Worm (Caenorhabditis elegans) whole organism, dauer: ENCODE data around the gene srx-4.

Source experiments
- unc-62 ChIP-seq: sonication (generic microtip); optimal IDR thresholded peaks from 2 replicates; lab custom pipeline; 2017; ENCODE audit warnings: missing biosample characterization, missing genetic modification reagents, missing genetic modification characterization

srx-4 gene

ce11 chrV:674213-674612 lies 18.4 kb downstream of the srx-4 start, which contains the start of gene sru-25:
Gene sru-25, minus strand, starts transcription at chrV:674313.
- no peak for TF ChIP-seq unc-62 (GFP tag; lab: Kevin White, UChicago)

- no peak for TF ChIP-seq unc-62 (GFP tag; lab: Kevin White, UChicago)
These were observed 21.2 kb downstream of the srx-4 start, which contains the start of gene sru-24 for ce11 chrV:671342-671741. Gene sru-24, minus strand, starts transcription at chrV:671442.

ce11 chrV:667459-667858 lies 25.1 kb downstream of the srx-4 start, which contains the start of gene nhr-180:
Gene nhr-180, minus strand, starts transcription at chrV:667510.
- TF ChIP-seq unc-62 (GFP tag; lab: Kevin White, UChicago), result no peak

- no peak for TF ChIP-seq unc-62 (GFP tag; lab: Kevin White, UChicago)
These were observed 28.2 kb downstream of the srx-4 start, which contains the start of the genes F31F4.11 and srh-266 for ce11 chrV:664337-664847. Gene F31F4.11, minus strand, starts transcription at chrV:664437. Gene srh-266, plus strand, starts transcription at chrV:664797.

- no peak for TF ChIP-seq unc-62 (GFP tag; lab: Kevin White, UChicago)
These were observed 32.4 kb downstream of the srx-4 start, which contains the start of gene F31F4.17 for ce11 chrV:660210-660609. Gene F31F4.17, minus strand, starts transcription at chrV:660310.

ce11 chrV:657678-658077 lies 34.9 kb downstream of the srx-4 start, which contains the start of gene srh-246:
Gene srh-246, minus strand, starts transcription at chrV:657778.
- no peak for TF ChIP-seq unc-62 (GFP tag; lab: Kevin White, UChicago)

ce11 chrV:655823-656222 lies 36.7 kb downstream of the srx-4 start, which contains the start of gene srh-245:
Gene srh-245, minus strand, starts transcription at chrV:655923.
- no peak for TF ChIP-seq unc-62 (GFP tag; lab: Kevin White, UChicago)

ce11 chrV:654402-654801 lies 38.2 kb downstream of the srx-4 start, which contains the start of gene srj-6:
Gene srj-6, minus strand, starts transcription at chrV:654502.
- no peak for TF ChIP-seq unc-62 (GFP tag; lab: Kevin White, UChicago)

ce11 chrV:652940-653339 lies 39.6 kb downstream of the srx-4 start, which contains the start of gene srj-5:
Gene srj-5, minus strand, starts transcription at chrV:653040.
- no peak for TF ChIP-seq unc-62 (GFP tag; lab: Kevin White, UChicago)

ce11 chrV:646888-647287 lies 45.7 kb downstream of the srx-4 start, which contains the start of gene ugt-42:
Gene ugt-42, plus strand, starts transcription at chrV:647188.
- no peak for TF ChIP-seq unc-62 (GFP tag; lab: Kevin White, UChicago)

ce11 chrV:646129-646528 lies 46.4 kb downstream of the srx-4 start, which contains the start of gene F48G7.12:
Gene F48G7.12, minus strand, starts transcription at chrV:646229.
- no peak for TF ChIP-seq unc-62 (GFP tag; lab: Kevin White, UChicago)

- no peak for TF ChIP-seq unc-62 (GFP tag; lab: Kevin White, UChicago)
These were observed 49.8 kb downstream of the srx-4 start, which contains the start of gene nhr-190 for ce11 chrV:642750-643149. Gene nhr-190, minus strand, starts transcription at chrV:642924.
